Worm (Caenorhabditis elegans) whole organism, L3 larva: ENCODE measurements around the gene math-14.

Source experiments
- R02D3.7 ChIP-seq: fragments of 150-350 bp; optimal IDR thresholded peaks from 2 replicates; lab custom pipeline; 2014; ENCODE audit warnings: missing biosample characterization, missing genetic modification characterization
- ZK546.5 ChIP-seq: sonication (generic microtip); optimal IDR thresholded peaks from 2 replicates; lab custom pipeline; 2017; ENCODE audit warnings: missing biosample characterization, missing genetic modification characterization
- aly-2 ChIP-seq: fragments of 150-350 bp; optimal IDR thresholded peaks from 2 replicates; lab custom pipeline; 2014; ENCODE audit warnings: missing biosample characterization, missing genetic modification characterization
- ama-1 ChIP-seq: fragments of 150-350 bp; optimal IDR thresholded peaks from 2 replicates; lab custom pipeline; 2018
- ceh-28 ChIP-seq: fragments of 150-350 bp; optimal IDR thresholded peaks from 2 replicates; lab custom pipeline; 2014; ENCODE audit warnings: missing biosample characterization, missing genetic modification reagents, missing genetic modification characterization
- ceh-82 ChIP-seq: fragments of 150-350 bp; optimal IDR thresholded peaks from 2 replicates; lab custom pipeline; 2014; ENCODE audit warnings: missing biosample characterization, missing genetic modification characterization
- ceh-9 ChIP-seq: sonication (generic microtip); optimal IDR thresholded peaks from 2 replicates; lab custom pipeline; 2018; ENCODE audit warnings: missing biosample characterization, missing genetic modification characterization
- egl-27 ChIP-seq: sonication (generic microtip); optimal IDR thresholded peaks from 4 replicates; lab custom pipeline; 2017; ENCODE audit warnings: missing biosample characterization, missing genetic modification reagents, missing genetic modification characterization
- egl-5 ChIP-seq: fragments of 150-350 bp; optimal IDR thresholded peaks from 2 replicates; lab custom pipeline; 2017; ENCODE audit warnings: missing biosample characterization, missing genetic modification reagents, missing genetic modification characterization, inconsistent platforms
- elt-1 ChIP-seq: fragments of 150-350 bp; optimal IDR thresholded peaks from 2 replicates; lab custom pipeline; 2014; ENCODE audit warnings: missing biosample characterization, missing genetic modification characterization
- elt-2 ChIP-seq: sonication (generic microtip); optimal IDR thresholded peaks from 2 replicates; lab custom pipeline; 2016; ENCODE audit warnings: missing genetic modification reagents, mild to moderate bottlenecking, missing genetic modification characterization, missing compliant biosample characterization
- elt-3 ChIP-seq, 3 experiments: fragments of 150-350 bp in 1 of 3; sonication (generic microtip) in 2 of 3; optimal IDR thresholded peaks; 2 replicates in 2 of 3; 4 replicates in 1 of 3; lab custom pipeline; 2014 to 2017; ENCODE audit warnings: missing biosample characterization in 3 of 3, missing genetic modification characterization in 3 of 3
- eor-1 ChIP-seq, 2 experiments: fragments of 150-350 bp; optimal IDR thresholded peaks; 2 replicates each; lab custom pipeline; 2014 to 2018; ENCODE audit warnings: missing biosample characterization in 2 of 2, missing genetic modification characterization in 2 of 2
- fos-1 ChIP-seq: fragments of 150-350 bp; optimal IDR thresholded peaks from 2 replicates; lab custom pipeline; 2014; ENCODE audit warnings: missing biosample characterization, missing genetic modification characterization
- hmg-11 ChIP-seq: sonication (generic microtip); optimal IDR thresholded peaks from 2 replicates; lab custom pipeline; 2016; ENCODE audit warnings: missing genetic modification characterization, missing compliant biosample characterization
- jun-1 ChIP-seq: fragments of 150-350 bp; optimal IDR thresholded peaks from 2 replicates; lab custom pipeline; 2014; ENCODE audit warnings: missing biosample characterization, missing genetic modification reagents, missing genetic modification characterization
- lin-39 ChIP-seq: fragments of 150-350 bp; optimal IDR thresholded peaks from 2 replicates; lab custom pipeline; 2018; ENCODE audit warnings: missing biosample characterization, missing genetic modification reagents, missing genetic modification characterization
- lsy-12 ChIP-seq: sonication (generic microtip); optimal IDR thresholded peaks from 2 replicates; lab custom pipeline; 2016; ENCODE audit warnings: mild to moderate bottlenecking, missing genetic modification characterization, missing compliant biosample characterization
- mdl-1 ChIP-seq: fragments of 150-350 bp; optimal IDR thresholded peaks from 2 replicates; lab custom pipeline; 2014; ENCODE audit warnings: missing biosample characterization, missing genetic modification characterization
- mml-1 ChIP-seq: fragments of 150-350 bp; sonication (generic microtip); optimal IDR thresholded peaks from 3 replicates; lab custom pipeline; 2014; ENCODE audit warnings: missing biosample characterization, missing genetic modification characterization
- nfya-1 ChIP-seq: sonication (generic microtip); optimal IDR thresholded peaks from 2 replicates; lab custom pipeline; 2017; ENCODE audit warnings: missing genetic modification characterization, mild to moderate bottlenecking, missing compliant biosample characterization, antibody characterized with exemption, moderate library complexity; ENCODE audit not compliant: insufficient read depth
- nhr-11 ChIP-seq: fragments of 150-350 bp; optimal IDR thresholded peaks from 2 replicates; lab custom pipeline; 2014; ENCODE audit warnings: missing biosample characterization, missing genetic modification characterization
- nhr-12 ChIP-seq: fragments of 150-350 bp; optimal IDR thresholded peaks from 2 replicates; lab custom pipeline; 2014; ENCODE audit warnings: missing biosample characterization, missing genetic modification characterization
- nhr-25 ChIP-seq: sonication (generic microtip); optimal IDR thresholded peaks from 2 replicates; lab custom pipeline; 2017; ENCODE audit warnings: missing biosample characterization, missing genetic modification characterization
- nhr-43 ChIP-seq: sonication (generic microtip); optimal IDR thresholded peaks from 2 replicates; lab custom pipeline; 2016; ENCODE audit warnings: mild to moderate bottlenecking, missing genetic modification characterization, missing compliant biosample characterization; ENCODE audit not compliant: poor library complexity, severe bottlenecking
- nhr-76 ChIP-seq: fragments of 150-350 bp; sonication (generic microtip); optimal IDR thresholded peaks from 5 replicates; lab custom pipeline; 2014; ENCODE audit warnings: missing biosample characterization, missing genetic modification characterization
- nhr-77 ChIP-seq: fragments of 150-350 bp; optimal IDR thresholded peaks from 2 replicates; lab custom pipeline; 2014; ENCODE audit warnings: missing biosample characterization, missing genetic modification characterization
- pqm-1 ChIP-seq: fragments of 150-350 bp; optimal IDR thresholded peaks from 2 replicates; lab custom pipeline; 2017; ENCODE audit warnings: missing biosample characterization, missing genetic modification characterization, inconsistent platforms
- skn-1 ChIP-seq: fragments of 150-350 bp; optimal IDR thresholded peaks from 2 replicates; lab custom pipeline; 2014; ENCODE audit warnings: missing biosample characterization, missing genetic modification characterization
- snpc-4 ChIP-seq: fragments of 150-350 bp; optimal IDR thresholded peaks from 2 replicates; lab custom pipeline; 2014; ENCODE audit warnings: missing biosample characterization, missing genetic modification characterization
- tbx-2 ChIP-seq: sonication (generic microtip); optimal IDR thresholded peaks from 2 replicates; lab custom pipeline; 2016; ENCODE audit warnings: mild to moderate bottlenecking, missing genetic modification characterization, missing compliant biosample characterization
- unc-39 ChIP-seq: sonication (generic microtip); optimal IDR thresholded peaks from 4 replicates; lab custom pipeline; 2017; ENCODE audit warnings: missing biosample characterization, missing genetic modification characterization
- ztf-11 ChIP-seq: fragments of 150-350 bp; optimal IDR thresholded peaks from 2 replicates; lab custom pipeline; 2014; ENCODE audit warnings: missing biosample characterization, missing genetic modification characterization
- ztf-4 ChIP-seq: fragments of 150-350 bp; optimal IDR thresholded peaks from 2 replicates; lab custom pipeline; 2014; ENCODE audit warnings: missing biosample characterization, missing genetic modification characterization

Gene math-14

ce11 chrII:1890682-1891081 is 21.5 kb downstream of the math-14 start, which contains the start of gene math-9:
TSS of gene math-9 (minus strand) at chrII:1890782.
- TF ChIP-seq egl-27 (tag; lab: Kevin White, UChicago): no peak
- TF ChIP-seq nfya-1 (tag; lab: Kevin White, UChicago): no peak
- no peak for TF ChIP-seq eor-1 (tag; optimal IDR thresholded peaks at IDR 0.05; lab: Kevin White, UChicago)
- TF ChIP-seq elt-3 (tag; optimal IDR thresholded peaks at IDR 0.05; lab: Kevin White, UChicago): no peak
- no peak for TF ChIP-seq ama-1 (lab: Kevin White, UChicago)
- no peak for TF ChIP-seq nhr-76 (tag; lab: Kevin White, UChicago)
- TF ChIP-seq mdl-1 (tag; lab: Kevin White, UChicago): no peak
- TF ChIP-seq egl-5: no peak
- no peak for TF ChIP-seq nhr-11 (tag; lab: Kevin White, UChicago)
- TF ChIP-seq ceh-28 (tag; lab: Kevin White, UChicago): no peak
- no peak for TF ChIP-seq ztf-11 (tag; lab: Kevin White, UChicago)
- no peak for TF ChIP-seq elt-1 (tag; lab: Kevin White, UChicago)
- TF ChIP-seq lin-39 (tag; lab: Kevin White, UChicago): no peak

- TF ChIP-seq nfya-1 (tag; lab: Kevin White, UChicago) (no peak), egl-27 (tag; lab: Kevin White, UChicago) (no peak), ztf-4 (tag; lab: Kevin White, UChicago) (no peak)
These were observed 24.7 kb downstream of the math-14 start, which contains the start of gene C16C4.1 for ce11 chrII:1893912-1894311. TSS of gene C16C4.1 (plus strand) at chrII:1894212.

ce11 chrII:1895278-1895677 is 26.1 kb downstream of the math-14 start, which contains the start of gene C46F9.5:
TSS of gene C46F9.5 (plus strand) at chrII:1895578.
- TF ChIP-seq aly-2 (tag; lab: Kevin White, UChicago): no peak
- no peak for TF ChIP-seq nhr-77 (tag; lab: Kevin White, UChicago)
- no peak for TF ChIP-seq nhr-12 (tag; lab: Kevin White, UChicago)
- no peak for TF ChIP-seq nhr-25 (tag; lab: Kevin White, UChicago)
- TF ChIP-seq mml-1 (tag; lab: Kevin White, UChicago): no peak
- TF ChIP-seq R02D3.7 (tag; lab: Kevin White, UChicago): no peak
- TF ChIP-seq pqm-1 (tag; lab: Kevin White, UChicago): no peak
- no peak for TF ChIP-seq snpc-4 (tag; lab: Kevin White, UChicago)
- no peak for TF ChIP-seq eor-1 (tag; optimal IDR thresholded peaks at IDR 0.05; lab: Kevin White, UChicago)
- no peak for TF ChIP-seq ama-1 (lab: Kevin White, UChicago)
- TF ChIP-seq elt-2: no peak
- TF ChIP-seq hmg-11 (tag; lab: Kevin White, UChicago): no peak
- TF ChIP-seq fos-1: no peak

- TF ChIP-seq ZK546.5 (tag; lab: Kevin White, UChicago) (no peak), fos-1 (no peak), tbx-2 (tag; lab: Kevin White, UChicago) (no peak), elt-1 (tag; lab: Kevin White, UChicago) (no peak), ceh-28 (tag; lab: Kevin White, UChicago) (no peak), unc-39 (no peak), ztf-11 (tag; lab: Kevin White, UChicago) (no peak), ztf-4 (tag; lab: Kevin White, UChicago) (no peak), nhr-43 (tag; lab: Kevin White, UChicago) (no peak), lsy-12 (tag; lab: Kevin White, UChicago) (no peak), skn-1 (tag; lab: Kevin White, UChicago) (no peak), nhr-11 (tag; lab: Kevin White, UChicago) (no peak), ama-1 (lab: Kevin White, UChicago) (no peak), jun-1 (tag; lab: Kevin White, UChicago) (no peak), ceh-82 (tag; lab: Kevin White, UChicago) (no peak), ceh-9 (no peak)
These were observed 26.5 kb downstream of the math-14 start, which contains the start of gene math-25 for ce11 chrII:1895762-1896161. TSS of gene math-25 (plus strand) at chrII:1896062.

- TF ChIP-seq elt-2 (peak; percentile 19), unc-39 (no peak)
These were observed 28.7 kb downstream of the math-14 start, which contains the start of gene C46F9.6 for ce11 chrII:1897936-1898335. TSS of gene C46F9.6 (plus strand) at chrII:1898236.
